Worm (Caenorhabditis elegans): ENCODE results near the gene F58G6.3.
A peak's percentile ranks its signal among the peaks of the same experiment; 100 is the strongest.

F58G6.3 gene

ce11 chrIV:9659999-9660398 is 6.7 kb downstream of the F58G6.3 start:
- no peak for TF ChIP-seq nhr-11 (tag; optimal IDR thresholded peaks at IDR 0.05)

ce11 chrIV:9667084-9667483 is 13.7 kb downstream of the F58G6.3 start:
- TF ChIP-seq unc-62 (GFP tag; optimal IDR thresholded peaks at IDR 0.05) (no peak), gmeb-1 (tag; optimal IDR thresholded peaks at IDR 0.05) (no peak), blmp-1 (tag; optimal IDR thresholded peaks at IDR 0.05; ENCODE audit: insufficient read depth) (no peak), sma-9 (GFP tag; optimal IDR thresholded peaks at IDR 0.05) (peak; percentile 90), sma-9 (tag; optimal IDR thresholded peaks at IDR 0.05) (no peak), elt-1 (tag; optimal IDR thresholded peaks at IDR 0.05) (no peak), nhr-23 (tag; optimal IDR thresholded peaks at IDR 0.05) (no peak), ztf-11 (tag; optimal IDR thresholded peaks at IDR 0.05) (no peak), zag-1 (tag; optimal IDR thresholded peaks at IDR 0.05) (no peak), dmd-4 (tag; optimal IDR thresholded peaks at IDR 0.05) (no peak), nhr-10 (tag; optimal IDR thresholded peaks at IDR 0.05) (no peak), R02D3.7 (tag; optimal IDR thresholded peaks at IDR 0.05) (no peak), nhr-77 (tag; optimal IDR thresholded peaks at IDR 0.05) (no peak), mbf-1 (tag; optimal IDR thresholded peaks at IDR 0.05) (no peak), sma-3 (GFP tag; optimal IDR thresholded peaks at IDR 0.05) (no peak), F13H6.1 (tag; optimal IDR thresholded peaks at IDR 0.05) (peak; percentile 22), ZK546.5 (tag; optimal IDR thresholded peaks at IDR 0.05) (no peak)

DNA sequence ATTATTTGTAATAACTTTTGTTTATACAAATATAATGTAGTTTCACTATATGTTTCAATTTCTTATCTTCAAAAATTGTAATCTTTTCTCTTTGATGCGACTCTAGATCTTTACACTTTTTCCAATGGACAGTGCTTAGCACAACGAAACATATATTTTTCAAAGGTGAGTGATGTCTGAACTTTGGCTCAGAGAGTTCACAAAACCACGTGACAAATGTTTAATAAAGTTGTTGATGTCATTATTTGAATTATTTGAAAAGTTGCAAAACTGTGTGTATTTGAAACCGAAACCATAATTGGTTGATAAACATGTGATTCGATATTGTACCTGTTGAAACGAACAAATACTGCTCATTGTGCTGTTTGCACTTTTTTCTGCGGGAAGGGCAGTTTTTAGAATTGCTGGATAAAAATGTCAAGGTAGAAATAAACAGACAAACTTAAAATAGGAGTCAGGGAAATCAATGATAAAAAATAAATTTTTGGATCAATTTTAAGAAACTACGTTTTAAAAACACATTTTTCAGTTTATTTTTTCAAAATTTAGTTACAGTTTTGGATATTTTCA is 14.9 kb downstream of the F58G6.3 start:
- no peak for TF ChIP-seq blmp-1 (tag; optimal IDR thresholded peaks at IDR 0.05; ENCODE audit: insufficient read depth)
- TF ChIP-seq unc-55 (GFP tag; optimal IDR thresholded peaks at IDR 0.05) = no peak
- TF ChIP-seq nhr-23 (tag; optimal IDR thresholded peaks at IDR 0.05) = no peak
- TF ChIP-seq nhr-77 (tag; optimal IDR thresholded peaks at IDR 0.05) = no peak
- peak in 1 of 2 experiments; percentile 39 for TF ChIP-seq lsy-2 (tag; optimal IDR thresholded peaks at IDR 0.05)
- peak; percentile 59 for TF ChIP-seq F13H6.1 (tag; optimal IDR thresholded peaks at IDR 0.05)
- TF ChIP-seq crh-2 (tag; optimal IDR thresholded peaks at IDR 0.05) = peak; percentile 44
- TF ChIP-seq nhr-6 (tag; optimal IDR thresholded peaks at IDR 0.05) = no peak
- peak; percentile 38 for TF ChIP-seq ztf-4 (tag; optimal IDR thresholded peaks at IDR 0.05)
- no peak for TF ChIP-seq lin-11 (tag; optimal IDR thresholded peaks at IDR 0.05)
- TF ChIP-seq nhr-129 (tag; optimal IDR thresholded peaks at IDR 0.05) = peak; percentile 3
- peak; percentile 77 for TF ChIP-seq sma-9 (GFP tag; optimal IDR thresholded peaks at IDR 0.05)
- no peak for TF ChIP-seq sma-9 (tag; optimal IDR thresholded peaks at IDR 0.05)
- no peak for TF ChIP-seq mbf-1 (tag; optimal IDR thresholded peaks at IDR 0.05)

- TF ChIP-seq sem-4 (tag; optimal IDR thresholded peaks at IDR 0.05) = peak; percentile 21
- TF ChIP-seq nhr-129 (tag; optimal IDR thresholded peaks at IDR 0.05) = peak; percentile 65
- TF ChIP-seq nhr-6 (tag; optimal IDR thresholded peaks at IDR 0.05) = peak; percentile 81
- peak; percentile 68 for TF ChIP-seq gmeb-1 (tag; optimal IDR thresholded peaks at IDR 0.05)
- peak; percentile 81 for TF ChIP-seq nhr-21 (tag; optimal IDR thresholded peaks at IDR 0.05)
- peak; percentile 70 for TF ChIP-seq sma-3 (GFP tag; optimal IDR thresholded peaks at IDR 0.05)
- TF ChIP-seq elt-1 (tag; optimal IDR thresholded peaks at IDR 0.05) = peak; percentile 77
- TF ChIP-seq mdl-1 (tag; optimal IDR thresholded peaks at IDR 0.05) = peak; percentile 59 to 83
- TF ChIP-seq fos-1 (tag; optimal IDR thresholded peaks at IDR 0.05) = peak; percentile 37
- TF ChIP-seq lsy-2 (tag; optimal IDR thresholded peaks at IDR 0.05) = peak in 1 of 2 experiments; percentile 70
- TF ChIP-seq nhr-10 (tag; optimal IDR thresholded peaks at IDR 0.05) = no peak
- TF ChIP-seq crh-2 (tag; optimal IDR thresholded peaks at IDR 0.05) = peak; percentile 30
- no peak for TF ChIP-seq R02D3.7 (tag; optimal IDR thresholded peaks at IDR 0.05)
- TF ChIP-seq nhr-12 (tag; optimal IDR thresholded peaks at IDR 0.05) = no peak
- peak; percentile 26 for TF ChIP-seq lin-13 (GFP tag; optimal IDR thresholded peaks at IDR 0.05)
- peak; percentile 68 for TF ChIP-seq nhr-25 (tag; optimal IDR thresholded peaks at IDR 0.05)
- peak; percentile 9 for TF ChIP-seq F13H6.1 (tag; optimal IDR thresholded peaks at IDR 0.05)
- TF ChIP-seq unc-62 (GFP tag; optimal IDR thresholded peaks at IDR 0.05) = no peak
- TF ChIP-seq egl-27 (tag; optimal IDR thresholded peaks at IDR 0.05) = peak; percentile 33
- TF ChIP-seq nhr-11 (tag; optimal IDR thresholded peaks at IDR 0.05) = no peak
- peak; percentile 93 for TF ChIP-seq sma-9 (GFP tag; optimal IDR thresholded peaks at IDR 0.05)
- TF ChIP-seq sma-9 (tag; optimal IDR thresholded peaks at IDR 0.05) = no peak
- peak; percentile 61 for TF ChIP-seq blmp-1 (tag; optimal IDR thresholded peaks at IDR 0.05; ENCODE audit: insufficient read depth)
- no peak for TF ChIP-seq Y55F3AM.14 (GFP tag; optimal IDR thresholded peaks at IDR 0.05)
Measured at ce11 chrIV:9669969-9670368, 16.6 kb downstream of the F58G6.3 start.

Data from whole organism, L2 larva.